Fruit fly (Drosophila melanogaster): Measurements from ENCODE around the gene Tom20.

DNA sequence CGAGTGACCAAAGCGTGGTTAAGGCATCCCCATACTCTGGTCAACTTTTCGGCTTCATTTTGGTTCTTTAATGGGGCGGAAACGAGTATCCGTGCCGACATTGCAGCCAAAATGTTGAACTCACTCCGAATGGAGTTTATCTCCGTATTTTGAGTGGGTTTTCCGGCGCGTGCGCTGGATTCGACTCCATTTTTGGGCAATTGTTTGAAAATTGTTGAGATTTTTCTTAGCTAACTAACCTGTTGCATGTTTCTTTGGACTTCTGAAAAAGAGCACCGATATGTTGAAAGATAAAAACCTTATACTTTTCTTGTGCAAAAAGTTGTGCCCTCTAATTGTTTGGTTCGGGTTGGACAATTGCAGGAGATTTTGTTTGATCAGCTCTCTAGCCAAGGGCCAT, 36.2 kb downstream of the Tom20 start:
- TF ChIP-seq dsx (GFP tag; optimal IDR thresholded peaks at IDR 0.05; ENCODE audit: poor library complexity, severe bottlenecking), result no peak
- TF ChIP-seq CG9139 (GFP tag; optimal IDR thresholded peaks at IDR 0.05), result no peak
- no peak for TF ChIP-seq CG11902 (GFP tag; optimal IDR thresholded peaks at IDR 0.05)
- TF ChIP-seq acj6 (GFP tag; optimal IDR thresholded peaks at IDR 0.05), result no peak
- no peak for TF ChIP-seq Eip78C (GFP tag)
